Worm (Caenorhabditis elegans) whole organism, L2 larva: ENCODE measurements around the gene ZK652.8.
A peak's percentile ranks its signal among the peaks of the same experiment; 100 is the strongest.

ENCODE experiments used
- C34F6.9 ChIP-seq: fragments of 150-350 bp; optimal IDR thresholded peaks from 2 replicates; lab custom pipeline; 2014; ENCODE audit warnings: missing biosample characterization, missing genetic modification characterization
- R02D3.7 ChIP-seq: fragments of 150-350 bp; optimal IDR thresholded peaks from 2 replicates; lab custom pipeline; 2014; ENCODE audit warnings: missing biosample characterization, missing genetic modification characterization
- Y55F3AM.14 ChIP-seq: fragments of 200-800 bp; sonication (Bioruptor generic); optimal IDR thresholded peaks from 2 replicates; lab custom pipeline; 2018; ENCODE audit warnings: mild to moderate bottlenecking, missing genetic modification characterization, missing compliant biosample characterization
- ZK546.5 ChIP-seq: sonication (generic microtip); optimal IDR thresholded peaks from 2 replicates; lab custom pipeline; 2017; ENCODE audit warnings: missing biosample characterization, missing genetic modification characterization
- alr-1 ChIP-seq: fragments of 150-350 bp; optimal IDR thresholded peaks from 2 replicates; lab custom pipeline; 2014; ENCODE audit warnings: missing biosample characterization, missing genetic modification characterization
- aly-2 ChIP-seq: fragments of 150-350 bp; optimal IDR thresholded peaks from 2 replicates; lab custom pipeline; 2014; ENCODE audit warnings: missing biosample characterization, missing genetic modification characterization
- ama-1 ChIP-seq: fragments of 150-350 bp; optimal IDR thresholded peaks from 2 replicates; lab custom pipeline; 2018; ENCODE audit warnings: inconsistent platforms
- blmp-1 ChIP-seq: sonication (generic microtip); optimal IDR thresholded peaks from 2 replicates; lab custom pipeline; 2017; ENCODE audit warnings: missing genetic modification characterization, mild to moderate bottlenecking, missing compliant biosample characterization, antibody characterized with exemption, moderate library complexity; ENCODE audit not compliant: insufficient read depth
- ceh-16 ChIP-seq: fragments of 150-350 bp; optimal IDR thresholded peaks from 2 replicates; lab custom pipeline; 2014; ENCODE audit warnings: missing biosample characterization, missing genetic modification characterization
- ceh-82 ChIP-seq: fragments of 150-350 bp; optimal IDR thresholded peaks from 2 replicates; lab custom pipeline; 2014; ENCODE audit warnings: missing biosample characterization, missing genetic modification characterization
- crh-2 ChIP-seq: sonication (generic microtip); optimal IDR thresholded peaks from 2 replicates; lab custom pipeline; 2017; ENCODE audit warnings: missing biosample characterization, missing genetic modification characterization
- dmd-4 ChIP-seq: sonication (generic microtip); optimal IDR thresholded peaks from 2 replicates; lab custom pipeline; 2017; ENCODE audit warnings: missing biosample characterization, missing genetic modification characterization
- elt-1 ChIP-seq: fragments of 150-350 bp; optimal IDR thresholded peaks from 2 replicates; lab custom pipeline; 2014; ENCODE audit warnings: missing biosample characterization, missing genetic modification characterization
- elt-3 ChIP-seq: sonication (generic microtip); optimal IDR thresholded peaks from 2 replicates; lab custom pipeline; 2017; ENCODE audit warnings: missing biosample characterization, missing genetic modification characterization
- fos-1 ChIP-seq: fragments of 150-350 bp; optimal IDR thresholded peaks from 2 replicates; lab custom pipeline; 2014; ENCODE audit warnings: missing biosample characterization, missing genetic modification characterization
- gmeb-1 ChIP-seq: fragments of 150-350 bp; optimal IDR thresholded peaks from 2 replicates; lab custom pipeline; 2014; ENCODE audit warnings: missing biosample characterization, missing genetic modification characterization
- lin-13 ChIP-seq: fragments of 150-350 bp; optimal IDR thresholded peaks from 2 replicates; lab custom pipeline; 2014; ENCODE audit warnings: missing biosample characterization, missing genetic modification reagents, missing genetic modification characterization
- lsy-2 ChIP-seq, 2 experiments: fragments of 150-350 bp in 1 of 2; sonication (generic microtip) in 1 of 2; optimal IDR thresholded peaks; 2 replicates each; lab custom pipeline; 2014 to 2017; ENCODE audit warnings: missing biosample characterization in 2 of 2, missing genetic modification characterization in 2 of 2
- mab-5 ChIP-seq: fragments of 150-350 bp; optimal IDR thresholded peaks from 2 replicates; lab custom pipeline; 2014; ENCODE audit warnings: missing biosample characterization, missing genetic modification characterization
- mbf-1 ChIP-seq: sonication (generic microtip); optimal IDR thresholded peaks from 2 replicates; lab custom pipeline; 2017; ENCODE audit warnings: missing biosample characterization, missing genetic modification characterization
- mdl-1 ChIP-seq, 2 experiments: fragments of 150-350 bp in 1 of 2; sonication (generic microtip) in 1 of 2; optimal IDR thresholded peaks; 2 replicates each; lab custom pipeline; 2017; ENCODE audit warnings: missing biosample characterization in 2 of 2, missing genetic modification characterization in 2 of 2
- nhr-129 ChIP-seq: fragments of 150-350 bp; optimal IDR thresholded peaks from 2 replicates; lab custom pipeline; 2014; ENCODE audit warnings: missing biosample characterization, missing genetic modification characterization
- nhr-21 ChIP-seq: fragments of 150-350 bp; optimal IDR thresholded peaks from 2 replicates; lab custom pipeline; 2014; ENCODE audit warnings: missing biosample characterization, missing genetic modification characterization
- nhr-23 ChIP-seq: fragments of 150-350 bp; optimal IDR thresholded peaks from 2 replicates; lab custom pipeline; 2014; ENCODE audit warnings: missing biosample characterization, missing genetic modification reagents, missing genetic modification characterization
- nhr-237 ChIP-seq: fragments of 150-350 bp; optimal IDR thresholded peaks from 2 replicates; lab custom pipeline; 2014; ENCODE audit warnings: missing biosample characterization, missing genetic modification characterization
- nhr-25 ChIP-seq: fragments of 150-350 bp; sonication (generic microtip); optimal IDR thresholded peaks from 3 replicates; lab custom pipeline; 2014; ENCODE audit warnings: missing biosample characterization, missing genetic modification characterization
- nhr-6 ChIP-seq: fragments of 150-350 bp; optimal IDR thresholded peaks from 2 replicates; lab custom pipeline; 2014; ENCODE audit warnings: missing biosample characterization, missing genetic modification characterization
- nhr-77 ChIP-seq: fragments of 150-350 bp; optimal IDR thresholded peaks from 2 replicates; lab custom pipeline; 2014; ENCODE audit warnings: missing biosample characterization, missing genetic modification characterization
- skn-1 ChIP-seq: sonication (generic microtip); optimal IDR thresholded peaks from 2 replicates; lab custom pipeline; 2017; ENCODE audit warnings: missing biosample characterization, missing genetic modification characterization
- sma-3 ChIP-seq: sonication (generic microtip); optimal IDR thresholded peaks from 2 replicates; lab custom pipeline; 2016; ENCODE audit warnings: missing genetic modification reagents, missing genetic modification characterization, missing compliant biosample characterization
- sma-9 ChIP-seq, 2 experiments: fragments of 150-350 bp in 1 of 2; sonication (generic microtip) in 1 of 2; optimal IDR thresholded peaks; 2 replicates each; lab custom pipeline; 2014 to 2016; ENCODE audit warnings: missing genetic modification characterization in 2 of 2, mild to moderate bottlenecking in 1 of 2, missing biosample characterization in 1 of 2, missing compliant biosample characterization in 1 of 2, missing genetic modification reagents in 1 of 2, moderate library complexity in 1 of 2
- snpc-4 ChIP-seq: fragments of 150-350 bp; optimal IDR thresholded peaks from 2 replicates; lab custom pipeline; 2014; ENCODE audit warnings: missing biosample characterization, missing genetic modification characterization
- unc-39 ChIP-seq: fragments of 150-350 bp; optimal IDR thresholded peaks from 2 replicates; lab custom pipeline; 2014; ENCODE audit warnings: missing biosample characterization, missing genetic modification characterization
- unc-55 ChIP-seq: fragments of 150-350 bp; sonication (generic microtip); optimal IDR thresholded peaks from 3 replicates; lab custom pipeline; 2014; ENCODE audit warnings: missing biosample characterization, missing genetic modification reagents, missing genetic modification characterization
- zag-1 ChIP-seq: fragments of 150-350 bp; optimal IDR thresholded peaks from 2 replicates; lab custom pipeline; 2014; ENCODE audit warnings: missing biosample characterization, missing genetic modification characterization
- ztf-1 ChIP-seq: fragments of 200-800 bp; sonication (Bioruptor generic); conservative IDR thresholded peaks from 2 replicates; pipeline ENCODE4 v1.3.6; 2022; ENCODE audit warnings: missing genetic modification characterization, missing compliant biosample characterization
- ztf-11 ChIP-seq: sonication (generic microtip); optimal IDR thresholded peaks from 2 replicates; lab custom pipeline; 2017; ENCODE audit warnings: missing biosample characterization, missing genetic modification characterization

ZK652.8 gene

DNA sequence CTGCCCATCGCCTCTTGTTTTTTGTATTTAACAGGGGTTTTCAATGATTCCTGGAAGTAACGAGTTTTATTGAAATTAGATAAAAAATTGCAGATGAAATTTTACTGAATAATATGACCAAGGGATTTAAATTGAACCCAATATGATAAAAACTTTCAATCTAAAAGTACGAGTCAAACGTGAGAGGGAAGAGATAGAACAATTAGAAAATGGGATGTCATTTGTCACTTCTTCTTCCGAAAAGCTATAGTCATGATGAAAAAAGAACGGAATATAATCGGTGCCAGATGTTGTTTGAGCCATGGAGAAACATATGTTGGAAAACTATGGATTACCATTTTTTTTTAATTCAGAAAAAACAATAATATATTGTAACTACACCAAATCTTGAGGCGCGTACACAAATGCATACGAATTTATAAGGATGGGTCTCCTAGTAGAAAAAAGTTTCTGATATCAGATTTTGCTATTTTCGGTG, 35.5 kb upstream of the ZK652.8 start, which contains the start of gene sup-18:
Gene sup-18, minus strand, starts transcription at position 51 of the 478 bp plus-strand sequence.
- no peak for TF ChIP-seq nhr-21 (tag; lab: Kevin White, UChicago)
- TF ChIP-seq Y55F3AM.14 (GFP tag; lab: Kevin White, UChicago) = no peak
- TF ChIP-seq elt-1 (tag; lab: Kevin White, UChicago) = no peak

DNA sequence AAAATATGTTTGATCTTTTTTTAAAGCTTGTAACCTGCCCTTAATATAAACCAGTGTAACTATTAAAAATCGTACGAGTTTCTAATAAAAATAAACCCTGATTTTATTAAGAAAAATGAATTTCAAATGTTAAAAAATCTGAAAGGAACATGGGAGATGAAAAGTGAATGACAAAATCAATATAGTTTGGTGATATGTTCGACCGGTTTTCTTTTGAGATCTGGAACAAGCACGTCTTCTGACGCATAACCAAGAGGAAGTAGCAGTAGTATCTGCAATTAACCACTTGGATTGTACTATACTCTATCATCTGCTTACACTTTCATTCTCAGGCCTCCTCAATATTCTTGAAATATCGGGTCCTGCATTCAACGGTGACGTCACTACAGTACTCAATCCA, 33.7 kb upstream of the ZK652.8 start:
- no peak for TF ChIP-seq mdl-1 (tag; optimal IDR thresholded peaks at IDR 0.05; lab: Kevin White, UChicago)
- TF ChIP-seq nhr-25 (tag; lab: Kevin White, UChicago) = peak; percentile 24

DNA sequence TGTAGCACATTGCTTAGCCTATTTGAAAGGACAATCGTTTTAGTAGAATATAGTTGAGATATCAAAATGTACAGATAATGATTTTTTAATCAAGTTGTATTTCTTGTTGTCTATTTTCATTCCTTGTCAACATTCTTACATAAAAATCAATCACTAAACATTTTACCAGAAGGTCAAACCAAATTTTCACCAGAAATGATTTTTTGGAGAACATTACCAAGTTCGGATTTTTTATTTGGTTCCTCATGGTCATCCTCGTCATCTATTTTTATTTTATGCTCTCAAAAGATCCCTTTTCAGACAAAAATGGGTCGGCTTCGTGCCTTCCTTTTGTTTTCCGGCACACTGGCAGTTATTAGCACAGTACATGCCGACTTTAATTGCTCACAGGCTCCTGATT, 30.0 kb upstream of the ZK652.8 start, which contains the start of gene tyr-1:
Gene tyr-1, plus strand, starts transcription at position 301 of the 400 bp plus-strand sequence.
- TF ChIP-seq zag-1 (tag; lab: Kevin White, UChicago) = no peak
- TF ChIP-seq mdl-1 (tag; optimal IDR thresholded peaks at IDR 0.05; lab: Kevin White, UChicago) = no peak
- TF ChIP-seq gmeb-1 (tag; lab: Kevin White, UChicago) = no peak
- TF ChIP-seq mab-5 (tag; lab: Kevin White, UChicago) = no peak
- TF ChIP-seq nhr-25 (tag; lab: Kevin White, UChicago) = no peak
- TF ChIP-seq ceh-82 (tag; lab: Kevin White, UChicago) = no peak
- TF ChIP-seq C34F6.9 (tag; lab: Kevin White, UChicago) = no peak
- TF ChIP-seq alr-1 (tag; lab: Kevin White, UChicago) = no peak
- TF ChIP-seq skn-1 = no peak
- no peak for TF ChIP-seq crh-2 (tag; lab: Kevin White, UChicago)

DNA sequence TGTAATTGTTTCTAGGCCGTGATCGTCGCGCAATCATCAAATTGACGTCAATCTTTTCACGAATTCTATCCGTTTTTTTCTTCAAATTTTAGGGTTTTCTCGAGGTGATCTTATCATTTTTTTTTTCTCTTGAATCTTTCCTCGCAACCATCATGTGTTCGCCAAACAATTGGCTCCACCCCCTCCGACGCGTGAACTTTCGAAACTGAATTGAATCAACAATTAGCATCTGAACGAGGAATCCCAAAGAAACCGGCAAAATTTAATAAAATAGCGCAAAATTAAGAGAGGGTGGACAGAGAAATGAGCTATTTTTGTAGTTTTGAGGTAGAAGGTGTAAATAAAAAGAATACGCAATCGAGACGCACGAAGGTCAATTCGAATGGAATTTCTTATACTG, 29.3 kb upstream of the ZK652.8 start:
- TF ChIP-seq fos-1 (tag; lab: Kevin White, UChicago) (peak; percentile 27), unc-39 (no peak), lsy-2 (tag; optimal IDR thresholded peaks at IDR 0.05; lab: Kevin White, UChicago) (no peak), snpc-4 (tag; lab: Kevin White, UChicago) (no peak), nhr-129 (tag; lab: Kevin White, UChicago) (peak; percentile 3), ama-1 (no peak), skn-1 (no peak), mab-5 (tag; lab: Kevin White, UChicago) (no peak), ceh-82 (tag; lab: Kevin White, UChicago) (no peak), nhr-25 (tag; lab: Kevin White, UChicago) (peak; percentile 33), nhr-77 (tag; lab: Kevin White, UChicago) (no peak), lin-13 (GFP tag; lab: Kevin White, UChicago) (no peak), zag-1 (tag; lab: Kevin White, UChicago) (no peak), nhr-23 (tag; lab: Kevin White, UChicago) (no peak), ceh-16 (tag; lab: Kevin White, UChicago) (no peak), Y55F3AM.14 (GFP tag; lab: Kevin White, UChicago) (no peak), blmp-1 (tag; lab: Kevin White, UChicago) (no peak), nhr-6 (tag; lab: Kevin White, UChicago) (no peak), gmeb-1 (tag; lab: Kevin White, UChicago) (no peak), sma-3 (GFP tag; lab: Kevin White, UChicago) (peak; percentile 72), ZK546.5 (tag; lab: Kevin White, UChicago) (no peak), crh-2 (tag; lab: Kevin White, UChicago) (no peak), C34F6.9 (tag; lab: Kevin White, UChicago) (no peak), mbf-1 (tag; lab: Kevin White, UChicago) (no peak), sma-9 (GFP tag; optimal IDR thresholded peaks at IDR 0.05; lab: Kevin White, UChicago) (no peak), sma-9 (tag; optimal IDR thresholded peaks at IDR 0.05; lab: Kevin White, UChicago) (no peak), nhr-21 (tag; lab: Kevin White, UChicago) (no peak), nhr-237 (tag; lab: Kevin White, UChicago) (no peak)

DNA sequence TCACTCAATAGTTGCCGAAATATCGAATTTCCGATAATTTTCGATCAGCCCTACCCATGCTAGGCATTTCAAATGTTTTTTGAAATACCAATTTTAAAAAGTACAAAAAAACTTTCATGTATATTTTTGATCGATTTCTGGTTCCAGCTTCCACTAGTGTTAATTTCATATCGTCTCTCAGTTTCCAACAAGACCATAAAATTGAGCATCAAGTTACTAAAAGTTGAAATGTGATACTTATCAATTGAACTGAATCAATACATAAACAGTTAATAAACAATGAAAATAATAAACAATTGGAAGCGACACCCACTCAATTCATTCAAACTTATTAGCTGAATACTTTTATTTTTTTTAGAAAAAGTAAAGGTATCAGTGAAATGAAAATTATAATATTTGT, 22.8 kb upstream of the ZK652.8 start, which contains the start of gene cup-4:
Gene cup-4, plus strand, starts transcription at position 301 of the 400 bp plus-strand sequence.
- TF ChIP-seq ceh-82 (tag; lab: Kevin White, UChicago) (no peak), ztf-11 (tag; lab: Kevin White, UChicago) (no peak), aly-2 (tag; lab: Kevin White, UChicago) (no peak), dmd-4 (tag; lab: Kevin White, UChicago) (no peak), R02D3.7 (tag; lab: Kevin White, UChicago) (no peak), ztf-1 (GFP tag; lab: Robert Waterston, UW) (no peak), lin-13 (GFP tag; lab: Kevin White, UChicago) (no peak), snpc-4 (tag; lab: Kevin White, UChicago) (no peak), blmp-1 (tag; lab: Kevin White, UChicago) (no peak), unc-55 (GFP tag; lab: Kevin White, UChicago) (no peak), alr-1 (tag; lab: Kevin White, UChicago) (no peak), ZK546.5 (tag; lab: Kevin White, UChicago) (no peak), fos-1 (tag; lab: Kevin White, UChicago) (no peak), mbf-1 (tag; lab: Kevin White, UChicago) (no peak), elt-3 (tag; lab: Kevin White, UChicago) (no peak)
